Worm (Caenorhabditis elegans): ENCODE data around the gene ints-7.

DNA sequence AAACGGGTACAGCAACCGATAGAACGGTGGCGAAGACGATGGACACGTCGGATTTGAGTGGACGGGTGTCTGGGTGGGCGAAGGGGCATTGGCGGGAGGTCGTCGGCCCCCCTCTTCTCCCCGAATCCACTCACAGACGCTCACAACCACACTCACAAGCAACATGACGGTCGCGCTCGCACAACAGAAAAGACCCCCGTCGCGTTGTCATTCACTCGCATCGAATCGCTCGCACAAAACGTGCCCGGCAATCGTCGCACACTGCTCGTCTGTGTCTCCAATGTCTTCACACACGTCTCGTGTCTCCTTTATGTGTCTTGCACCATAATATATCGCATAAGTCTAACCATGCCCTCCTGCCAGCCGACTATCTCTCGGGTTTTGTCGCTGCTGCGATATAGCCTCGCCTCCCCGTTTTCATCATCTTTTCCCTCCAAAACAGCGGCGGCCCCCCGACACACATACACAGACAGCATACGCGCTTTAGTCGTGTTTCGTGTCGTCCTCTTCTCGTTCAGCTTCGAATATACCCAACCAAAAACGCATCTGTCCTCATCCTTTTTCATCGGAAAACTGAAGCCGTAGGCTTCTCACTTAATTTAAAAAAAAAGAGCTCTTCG, 51.5 kb downstream of the ints-7 start:
- TF ChIP-seq W03F9.2 (tag; optimal IDR thresholded peaks at IDR 0.05) (no peak), dao-5 (tag; optimal IDR thresholded peaks at IDR 0.05) (no peak), him-1 (tag; optimal IDR thresholded peaks at IDR 0.05) (peak; percentile 74)

Data from whole organism, L4/young adult.